Fruit fly (Drosophila melanogaster): ENCODE results near the gene Gr93b.

Gr93b gene

dm6 chr3R:21831040-21831439 is 12.5 kb downstream of the Gr93b start:
- no peak for TF ChIP-seq sqz (GFP tag; optimal IDR thresholded peaks at IDR 0.05)
- TF ChIP-seq CG31224 (GFP tag; IDR thresholded peaks at IDR 0.05), result peak; percentile 12; the same call in 1 of the 2 replicates
- TF ChIP-seq Bgb (GFP tag; IDR thresholded peaks at IDR 0.05; ENCODE audit: partially characterized antibody), result no peak
- peak; percentile 22; the same call in 1 of the 3 replicates for TF ChIP-seq C15 (GFP tag; IDR thresholded peaks at IDR 0.05)
- no peak for TF ChIP-seq CG4707 (GFP tag; optimal IDR thresholded peaks at IDR 0.05)

- TF ChIP-seq Hr3 (GFP tag; optimal IDR thresholded peaks at IDR 0.05) (peak; percentile 18), dmrt99B (tag; optimal IDR thresholded peaks at IDR 0.05) (peak; percentile 8), Jarid2 (GFP tag; optimal IDR thresholded peaks at IDR 0.05) (no peak), Camta (GFP tag; optimal IDR thresholded peaks at IDR 0.05) (no peak), ase (GFP tag; IDR thresholded peaks at IDR 0.05) (no peak), unc-4 (GFP tag; IDR thresholded peaks at IDR 0.05; ENCODE audit: partially characterized antibody) (no peak), onecut (GFP tag; IDR thresholded peaks at IDR 0.05) (no peak), Ets97D (GFP tag; optimal IDR thresholded peaks at IDR 0.05) (no peak), CG12769 (tag; optimal IDR thresholded peaks at IDR 0.05) (no peak), HLHmδ (GFP tag; optimal IDR thresholded peaks at IDR 0.05) (no peak), Rx (GFP tag; IDR thresholded peaks at IDR 0.05) (no peak), dysf (GFP tag; IDR thresholded peaks at IDR 0.05) (no peak), CG11504 (tag; optimal IDR thresholded peaks at IDR 0.05) (peak; percentile 43), nau (GFP tag; optimal IDR thresholded peaks at IDR 0.05) (no peak), HLH54F (GFP tag; optimal IDR thresholded peaks at IDR 0.05) (no peak), CG13775 (GFP tag; optimal IDR thresholded peaks at IDR 0.05) (no peak), CG9727 (GFP tag; optimal IDR thresholded peaks at IDR 0.05) (peak; percentile 21), CG9215 (GFP tag; IDR thresholded peaks at IDR 0.05) (no peak), fu2 (GFP tag; optimal IDR thresholded peaks at IDR 0.05) (no peak), CG17829 (tag; optimal IDR thresholded peaks at IDR 0.05) (peak; percentile 49), sisA (GFP tag; IDR thresholded peaks at IDR 0.05) (no peak), CG14710 (tag; optimal IDR thresholded peaks at IDR 0.05) (peak; percentile 72), Blimp-1 (GFP tag; optimal IDR thresholded peaks at IDR 0.05) (peak; percentile 60), Nf-YB (GFP tag; optimal IDR thresholded peaks at IDR 0.05) (no peak), CG9932 (GFP tag; IDR thresholded peaks at IDR 0.05) (no peak), zf30C (GFP tag; optimal IDR thresholded peaks at IDR 0.05) (no peak), CG17359 (tag; optimal IDR thresholded peaks at IDR 0.05) (peak; percentile 17), grau (tag; optimal IDR thresholded peaks at IDR 0.05) (peak; percentile 24), nmo (GFP tag; optimal IDR thresholded peaks at IDR 0.05) (peak; percentile 63), Dbx (GFP tag; IDR thresholded peaks at IDR 0.05) (no peak), CG2712 (tag; optimal IDR thresholded peaks at IDR 0.05) (peak; percentile 72), Sox102F (GFP tag; optimal IDR thresholded peaks at IDR 0.05) (peak; percentile 40), grn (GFP tag; optimal IDR thresholded peaks at IDR 0.05) (no peak), MTF-1 (GFP tag; optimal IDR thresholded peaks at IDR 0.05; ENCODE audit: borderline replicate concordance) (no peak), ro (GFP tag; IDR thresholded peaks at IDR 0.05) (no peak), nerfin-2 (GFP tag; IDR thresholded peaks at IDR 0.05; ENCODE audit: partially characterized antibody) (no peak), aop (GFP tag; IDR thresholded peaks at IDR 0.05) (no peak), CG33557 (GFP tag; optimal IDR thresholded peaks at IDR 0.05) (peak; percentile 52), CG13894 (tag; optimal IDR thresholded peaks at IDR 0.05) (no peak), unpg (GFP tag; optimal IDR thresholded peaks at IDR 0.05) (peak; percentile 19), tin (GFP tag; optimal IDR thresholded peaks at IDR 0.05) (no peak), Bgb (GFP tag; IDR thresholded peaks at IDR 0.05; ENCODE audit: partially characterized antibody) (no peak), Ssrp (tag; optimal IDR thresholded peaks at IDR 0.05) (peak; percentile 30), tgo (GFP tag; IDR thresholded peaks at IDR 0.05) (no peak), kay (GFP tag; optimal IDR thresholded peaks at IDR 0.05) (no peak)
Observed at dm6 chr3R:21830303-21830707, 13.3 kb downstream of the Gr93b start.
